Worm (Caenorhabditis elegans) whole organism, young adult: ENCODE data around the gene Y82E9BL.6.
A peak's percentile ranks its signal among the peaks of the same experiment; 100 is the strongest.
"Not testable (repeated sequence)": the region's sequence is repeated elsewhere in the genome, so short reads cannot be mapped to it uniquely, and the experiment has no call there.

Source experiments
- B0261.1 ChIP-seq: sonication (generic microtip); optimal IDR thresholded peaks from 2 replicates; lab custom pipeline; 2016; ENCODE audit warnings: mild to moderate bottlenecking, missing genetic modification characterization, moderate library complexity, missing compliant biosample characterization
- C06A6.2 ChIP-seq: fragments of 200-800 bp; sonication (Bioruptor generic); conservative IDR thresholded peaks from 2 replicates; pipeline ENCODE4 v1.3.6; 2022; ENCODE audit warnings: missing genetic modification characterization, missing compliant biosample characterization
- F33H1.4 ChIP-seq: fragments of 200-800 bp; sonication (Bioruptor generic); IDR thresholded peaks from 2 replicates; pipeline ENCODE4 v1.3.6; 2022; ENCODE audit warnings: missing genetic modification reagents, missing genetic modification characterization, missing compliant biosample characterization
- F57A8.1 ChIP-seq: fragments of 200-800 bp; sonication (Bioruptor generic); optimal IDR thresholded peaks from 2 replicates; lab custom pipeline; 2018; ENCODE audit warnings: mild to moderate bottlenecking, missing genetic modification characterization, moderate library complexity, missing compliant biosample characterization
- T26A5.8 ChIP-seq: sonication (generic microtip); optimal IDR thresholded peaks from 2 replicates; lab custom pipeline; 2016; ENCODE audit warnings: missing genetic modification characterization, missing compliant biosample characterization
- Y53F4B.3 ChIP-seq: fragments of 200-800 bp; sonication (Bioruptor generic); IDR thresholded peaks from 2 replicates; pipeline ENCODE4 v1.3.6; 2022; ENCODE audit warnings: missing genetic modification reagents, missing genetic modification characterization, missing compliant biosample characterization
- Y95B8A.8 ChIP-seq: fragments of 200-800 bp; sonication (Bioruptor generic); IDR thresholded peaks from 2 replicates; pipeline ENCODE4 v1.3.6; 2022; ENCODE audit warnings: missing genetic modification reagents, missing genetic modification characterization, missing compliant biosample characterization
- ZK185.1 ChIP-seq: sonication (generic microtip); optimal IDR thresholded peaks from 2 replicates; lab custom pipeline; 2016; ENCODE audit warnings: mild to moderate bottlenecking, missing genetic modification characterization, missing compliant biosample characterization; ENCODE audit not compliant: poor library complexity, severe bottlenecking
- atf-7 ChIP-seq: sonication (generic microtip); optimal IDR thresholded peaks from 2 replicates; lab custom pipeline; 2017; ENCODE audit warnings: mild to moderate bottlenecking, missing genetic modification characterization, missing compliant biosample characterization
- athp-1 ChIP-seq: sonication (generic microtip); optimal IDR thresholded peaks from 2 replicates; lab custom pipeline; 2017; ENCODE audit warnings: mild to moderate bottlenecking, missing genetic modification characterization, missing compliant biosample characterization
- attf-5 ChIP-seq: fragments of 200-800 bp; sonication (Bioruptor generic); optimal IDR thresholded peaks from 2 replicates; lab custom pipeline; 2018; ENCODE audit warnings: mild to moderate bottlenecking, missing genetic modification characterization, missing compliant biosample characterization
- bed-1 ChIP-seq: fragments of 200-800 bp; sonication (Bioruptor generic); IDR thresholded peaks from 2 replicates; pipeline ENCODE4 v1.3.6; 2022; ENCODE audit warnings: missing genetic modification reagents, missing genetic modification characterization, missing compliant biosample characterization
- ceh-100 ChIP-seq: fragments of 200-800 bp; sonication (Bioruptor generic); IDR thresholded peaks from 2 replicates; pipeline ENCODE4 v1.3.6; 2022; ENCODE audit warnings: missing genetic modification reagents, missing genetic modification characterization, missing compliant biosample characterization
- ceh-79 ChIP-seq: sonication (generic microtip); optimal IDR thresholded peaks from 2 replicates; lab custom pipeline; 2017; ENCODE audit warnings: mild to moderate bottlenecking, missing genetic modification characterization, missing compliant biosample characterization
- die-1 ChIP-seq: sonication (generic microtip); optimal IDR thresholded peaks from 2 replicates; lab custom pipeline; 2016; ENCODE audit warnings: missing genotype, mild to moderate bottlenecking, missing genetic modification characterization, missing compliant biosample characterization
- dpff-1 ChIP-seq: sonication (generic microtip); optimal IDR thresholded peaks from 2 replicates; lab custom pipeline; 2017; ENCODE audit warnings: mild to moderate bottlenecking, missing genetic modification characterization, missing compliant biosample characterization
- dpl-1 ChIP-seq: fragments of 150-350 bp; optimal IDR thresholded peaks from 2 replicates; lab custom pipeline; 2014; ENCODE audit warnings: missing biosample characterization, missing genetic modification reagents, missing genetic modification characterization
- efl-1 ChIP-seq: fragments of 150-350 bp; optimal IDR thresholded peaks from 2 replicates; lab custom pipeline; 2014; ENCODE audit warnings: missing biosample characterization, missing genetic modification reagents, missing genetic modification characterization
- egl-18 ChIP-seq: fragments of 200-800 bp; sonication (Bioruptor generic); IDR thresholded peaks from 2 replicates; pipeline ENCODE4 v1.3.6; 2022; ENCODE audit warnings: missing genetic modification reagents, missing genetic modification characterization, missing compliant biosample characterization
- egl-44 ChIP-seq: fragments of 200-800 bp; sonication (Bioruptor generic); IDR thresholded peaks from 2 replicates; pipeline ENCODE4 v1.3.6; 2022; ENCODE audit warnings: missing genetic modification reagents, missing genetic modification characterization, missing compliant biosample characterization
- egrh-3 ChIP-seq: fragments of 200-800 bp; sonication (Bioruptor generic); IDR thresholded peaks from 2 replicates; pipeline ENCODE4 v1.3.6; 2022; ENCODE audit warnings: missing genetic modification reagents, missing genetic modification characterization, missing compliant biosample characterization
- ekl-4 ChIP-seq: fragments of 200-800 bp; sonication (Bioruptor generic); IDR thresholded peaks from 2 replicates; pipeline ENCODE4 v1.3.6; 2022; ENCODE audit warnings: missing genetic modification reagents, missing genetic modification characterization, missing compliant biosample characterization
- ets-4 ChIP-seq: fragments of 200-800 bp; sonication (Bioruptor generic); optimal IDR thresholded peaks from 2 replicates; lab custom pipeline; 2018; ENCODE audit warnings: mild to moderate bottlenecking, missing genetic modification characterization, missing compliant biosample characterization
- fkh-3 ChIP-seq: sonication (generic microtip); optimal IDR thresholded peaks from 2 replicates; lab custom pipeline; 2016; ENCODE audit warnings: mild to moderate bottlenecking, missing genetic modification characterization, missing compliant biosample characterization
- gei-17 ChIP-seq: fragments of 200-800 bp; sonication (Bioruptor generic); optimal IDR thresholded peaks from 2 replicates; lab custom pipeline; 2018; ENCODE audit warnings: mild to moderate bottlenecking, missing genetic modification characterization, missing compliant biosample characterization
- lin-26 ChIP-seq: fragments of 200-800 bp; sonication (Bioruptor generic); IDR thresholded peaks from 2 replicates; pipeline ENCODE4 v1.3.6; 2022; ENCODE audit warnings: missing genetic modification reagents, missing genetic modification characterization, missing compliant biosample characterization
- lin-54 ChIP-seq: fragments of 200-800 bp; sonication (Bioruptor generic); optimal IDR thresholded peaks from 2 replicates; lab custom pipeline; 2018; ENCODE audit warnings: mild to moderate bottlenecking, missing genetic modification characterization, missing compliant biosample characterization
- lsy-27 ChIP-seq: sonication (generic microtip); optimal IDR thresholded peaks from 2 replicates; lab custom pipeline; 2017; ENCODE audit warnings: missing genetic modification characterization, mild to moderate bottlenecking, missing compliant biosample characterization, antibody characterized with exemption, missing genotype, borderline replicate concordance; ENCODE audit not compliant: insufficient read depth
- madf-10 ChIP-seq: sonication (generic microtip); optimal IDR thresholded peaks from 2 replicates; lab custom pipeline; 2016; ENCODE audit warnings: mild to moderate bottlenecking, missing genetic modification characterization, missing compliant biosample characterization
- mcd-1 ChIP-seq: fragments of 200-800 bp; sonication (Bioruptor generic); IDR thresholded peaks from 2 replicates; pipeline ENCODE4 v1.3.6; 2022; ENCODE audit warnings: missing genetic modification reagents, missing genetic modification characterization, missing compliant biosample characterization
- mel-28 ChIP-seq: sonication (generic microtip); optimal IDR thresholded peaks from 2 replicates; lab custom pipeline; 2016; ENCODE audit warnings: borderline replicate concordance, mild to moderate bottlenecking, missing genetic modification characterization, missing compliant biosample characterization
- nfyb-1 ChIP-seq: fragments of 200-800 bp; sonication (Bioruptor generic); IDR thresholded peaks from 2 replicates; pipeline ENCODE4 v1.3.6; 2022; ENCODE audit warnings: missing genetic modification reagents, missing genetic modification characterization, missing compliant biosample characterization
- nhr-27 ChIP-seq: fragments of 200-800 bp; sonication (Bioruptor generic); optimal IDR thresholded peaks from 2 replicates; lab custom pipeline; 2018; ENCODE audit warnings: mild to moderate bottlenecking, missing genetic modification characterization, moderate library complexity, missing compliant biosample characterization
- nhr-90 ChIP-seq: sonication (generic microtip); optimal IDR thresholded peaks from 2 replicates; lab custom pipeline; 2016; ENCODE audit warnings: missing genotype, mild to moderate bottlenecking, missing genetic modification characterization, missing compliant biosample characterization
- rpc-1 ChIP-seq, 2 experiments: fragments of 150-350 bp in 1 of 2; sonication (generic microtip) in 1 of 2; optimal IDR thresholded peaks; 2 replicates each; lab custom pipeline; 2014 to 2018; ENCODE audit warnings: missing biosample characterization in 1 of 2, missing genetic modification characterization in 1 of 2, missing genetic modification reagents in 1 of 2, missing genotype in 1 of 2
- sea-2 ChIP-seq: fragments of 200-800 bp; sonication (Bioruptor generic); IDR thresholded peaks from 2 replicates; pipeline ENCODE4 v1.3.6; 2022; ENCODE audit warnings: missing genetic modification characterization, missing compliant biosample characterization
- snpc-1.1 ChIP-seq: sonication (generic microtip); optimal IDR thresholded peaks from 2 replicates; lab custom pipeline; 2017; ENCODE audit warnings: missing genetic modification characterization, mild to moderate bottlenecking, missing compliant biosample characterization, antibody characterized with exemption, moderate library complexity, missing genotype, missing genetic modification reagents; ENCODE audit not compliant: insufficient read depth
- tlf-1 ChIP-seq: fragments of 200-800 bp; sonication (Bioruptor generic); optimal IDR thresholded peaks from 2 replicates; lab custom pipeline; 2018; ENCODE audit warnings: mild to moderate bottlenecking, missing genetic modification characterization, missing compliant biosample characterization
- zim-3 ChIP-seq: sonication (generic microtip); optimal IDR thresholded peaks from 2 replicates; lab custom pipeline; 2017; ENCODE audit warnings: mild to moderate bottlenecking, missing genetic modification characterization, moderate library complexity, missing compliant biosample characterization
- ztf-26 ChIP-seq: sonication (generic microtip); optimal IDR thresholded peaks from 2 replicates; lab custom pipeline; 2017; ENCODE audit warnings: missing genetic modification characterization, missing compliant biosample characterization
- ztf-3 ChIP-seq: fragments of 200-800 bp; sonication (Bioruptor generic); optimal IDR thresholded peaks from 2 replicates; lab custom pipeline; 2018; ENCODE audit warnings: mild to moderate bottlenecking, missing genetic modification characterization, missing compliant biosample characterization
- ztf-6 ChIP-seq: fragments of 200-800 bp; sonication (Bioruptor generic); IDR thresholded peaks from 2 replicates; pipeline ENCODE4 v1.3.6; 2022; ENCODE audit warnings: missing genetic modification reagents, missing genetic modification characterization, missing compliant biosample characterization

The Y82E9BL.6 gene

ce11 chrIII:1359669-1360068 lies 14.1 kb upstream of the Y82E9BL.6 start, which contains the start of gene Y82E9BR.9:
Gene Y82E9BR.9 (minus strand): TSS chrIII:1359769.
- TF ChIP-seq fkh-3 (tag; lab: Kevin White, UChicago) (no peak), dpff-1 (no peak), ztf-26 (tag; lab: Kevin White, UChicago) (no peak), egl-18 (GFP tag; lab: Robert Waterston, UW) (no peak), egrh-3 (GFP tag; lab: Robert Waterston, UW) (no peak), ztf-6 (GFP tag; lab: Robert Waterston, UW) (no peak), ztf-3 (GFP tag; lab: Kevin White, UChicago) (no peak), C06A6.2 (no peak)
- TF ChIP-seq, all 124 proteins: peak for 0

DNA sequence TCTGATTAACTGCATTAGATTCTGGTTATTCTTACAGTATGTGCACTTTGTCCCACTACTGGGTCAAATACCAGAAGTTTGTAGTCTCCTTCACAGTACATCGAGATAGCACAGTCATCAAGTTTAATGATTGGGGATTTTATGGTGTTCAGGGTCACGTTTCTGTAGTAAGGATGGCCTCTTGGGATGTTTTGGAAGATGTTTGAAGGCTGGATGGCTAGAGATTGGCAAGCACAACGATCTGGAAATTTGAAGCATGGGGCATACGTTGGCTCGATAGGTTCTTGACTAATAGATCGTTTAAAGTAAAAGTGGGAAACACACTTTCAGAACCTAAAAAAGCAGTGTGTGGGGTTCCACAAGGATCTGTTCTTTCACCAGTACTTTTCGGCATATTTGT lies 12.4 kb upstream of the Y82E9BL.6 start, which contains the start of gene Y82E9BR.8:
Gene Y82E9BR.8 (minus strand): TSS at position 101 of the 400 bp plus-strand sequence.
- TF ChIP-seq nhr-90 (tag; lab: Kevin White, UChicago); ceh-79; mel-28 (tag; lab: Kevin White, UChicago): not testable (repeated sequence)

DNA sequence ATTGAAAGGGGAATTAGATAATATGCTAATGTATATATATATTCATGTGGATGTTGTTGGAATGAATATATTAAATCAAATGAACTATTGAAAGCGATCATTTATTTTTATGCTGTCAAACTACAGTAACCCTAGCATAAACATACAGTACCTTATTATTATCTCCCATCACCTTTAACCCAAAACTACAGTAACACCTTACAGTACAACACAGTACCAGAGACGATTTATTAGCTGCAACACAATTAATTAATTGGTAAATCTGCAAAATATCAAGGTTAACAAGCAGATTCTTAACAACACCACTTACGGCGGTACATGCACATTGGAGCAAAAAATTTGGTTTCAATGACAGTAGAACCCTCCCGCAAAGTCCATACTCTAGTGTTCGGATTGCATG lies 9.7 kb upstream of the Y82E9BL.6 start, which contains the start of gene Y82E9BL.1:
Gene Y82E9BL.1 (minus strand): TSS at position 101 of the 400 bp plus-strand sequence.
- TF ChIP-seq mcd-1 = no peak
- no peak for TF ChIP-seq nhr-90 (tag; lab: Kevin White, UChicago)
- no peak for TF ChIP-seq Y95B8A.8 (GFP tag; lab: Robert Waterston, UW)
- TF ChIP-seq ZK185.1 (tag; lab: Kevin White, UChicago) = no peak
- TF ChIP-seq lsy-27 (tag; lab: Kevin White, UChicago) = no peak
- TF ChIP-seq ceh-100 (GFP tag; lab: Robert Waterston, UW) = no peak
- no peak for TF ChIP-seq atf-7 (tag; lab: Kevin White, UChicago)
- no peak for TF ChIP-seq nfyb-1 (GFP tag; lab: Robert Waterston, UW)
- TF ChIP-seq zim-3 (tag; lab: Kevin White, UChicago) = no peak
- no peak for TF ChIP-seq dpl-1 (GFP tag; lab: Kevin White, UChicago)
- no peak for TF ChIP-seq gei-17 (GFP tag; lab: Kevin White, UChicago)
- no peak for TF ChIP-seq T26A5.8 (tag; lab: Kevin White, UChicago)
- TF ChIP-seq athp-1 (tag; lab: Kevin White, UChicago) = no peak
- TF ChIP-seq lin-54 (GFP tag; lab: Kevin White, UChicago) = no peak
- no peak for TF ChIP-seq sea-2 (GFP tag; lab: Robert Waterston, UW)
- no peak for TF ChIP-seq F57A8.1 (GFP tag; lab: Kevin White, UChicago)

DNA sequence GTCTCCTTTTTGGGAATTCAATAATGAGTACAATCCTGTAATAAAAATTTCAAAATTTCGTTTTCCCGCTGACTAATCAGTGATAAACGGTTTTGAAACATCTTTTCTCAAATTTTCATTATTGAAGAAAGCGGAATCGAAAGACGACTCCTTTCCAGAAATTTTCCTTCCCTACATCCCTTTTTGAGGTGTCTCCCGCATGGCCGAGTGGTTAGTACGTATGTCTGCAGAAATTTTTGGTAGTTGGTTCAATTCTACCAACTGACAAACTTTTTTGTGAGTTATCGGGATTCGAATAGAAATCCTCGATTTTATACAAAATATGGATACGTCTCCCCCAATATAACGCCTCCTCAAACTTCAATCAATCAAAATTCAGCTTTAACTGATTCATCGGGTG lies 8.9 kb upstream of the Y82E9BL.6 start:
- TF ChIP-seq F33H1.4 (no peak), lin-26 (GFP tag; lab: Robert Waterston, UW) (peak; percentile 64; the same call in 1 of the 2 replicates), snpc-1.1 (tag; lab: Kevin White, UChicago) (peak; percentile 25), rpc-1 (optimal IDR thresholded peaks at IDR 0.05; lab: Kevin White, UChicago) (peak; percentile 49), rpc-1 (tag; optimal IDR thresholded peaks at IDR 0.05; lab: Kevin White, UChicago) (peak; percentile 72), gei-17 (GFP tag; lab: Kevin White, UChicago) (no peak), T26A5.8 (tag; lab: Kevin White, UChicago) (no peak), bed-1 (GFP tag; lab: Robert Waterston, UW) (no peak), fkh-3 (tag; lab: Kevin White, UChicago) (no peak), Y53F4B.3 (GFP tag; lab: Robert Waterston, UW) (no peak), ekl-4 (no peak), nhr-27 (no peak), efl-1 (GFP tag; lab: Kevin White, UChicago) (no peak), nhr-90 (tag; lab: Kevin White, UChicago) (no peak), die-1 (peak; percentile 25), madf-10 (tag; lab: Kevin White, UChicago) (no peak), B0261.1 (tag; lab: Kevin White, UChicago) (peak; percentile 68), dpff-1 (no peak), ztf-3 (GFP tag; lab: Kevin White, UChicago) (no peak), attf-5 (GFP tag; lab: Kevin White, UChicago) (no peak), nfyb-1 (GFP tag; lab: Robert Waterston, UW) (0 out of 2 replicates have a peak, but pooled peaks have one; percentile 36), tlf-1 (no peak), egl-44 (no peak), ets-4 (GFP tag; lab: Kevin White, UChicago) (no peak)
